Fruit fly (Drosophila melanogaster) whole organism, embryonic: ENCODE results near the gene CG9628.
A peak's percentile ranks its signal among the peaks of the same experiment; 100 is the strongest.

Experiments
- Bgb ChIP-seq: fragments of 200-800 bp; sonication (Bioruptor generic); IDR thresholded peaks from 2 replicates; pipeline ENCODE4 v1.3.6; 2022; ENCODE audit warnings: missing biosample characterization, missing genetic modification characterization; ENCODE audit not compliant: partially characterized antibody
- BtbVII ChIP-seq: fragments of 200-800 bp; sonication (Bioruptor generic); optimal IDR thresholded peaks from 3 replicates; lab custom pipeline; 2017; ENCODE audit warnings: missing biosample characterization, mild to moderate bottlenecking, missing genetic modification characterization
- CG11247 ChIP-seq: fragments of 200-800 bp; sonication (Bioruptor generic); IDR thresholded peaks from 2 replicates; pipeline ENCODE4 v1.3.6; 2022; ENCODE audit warnings: missing biosample characterization, missing genetic modification characterization
- CG11456 ChIP-seq: fragments of 200-800 bp; sonication (Bioruptor generic); IDR thresholded peaks from 3 replicates; pipeline ENCODE4 v1.3.6; 2022; ENCODE audit warnings: missing biosample characterization, missing genetic modification characterization
- CG11560 ChIP-seq: fragments of 200-800 bp; sonication (Bioruptor generic); IDR thresholded peaks from 3 replicates; pipeline ENCODE4 v1.3.6; 2022; ENCODE audit warnings: missing biosample characterization, missing genetic modification characterization
- CG12299 ChIP-seq: fragments of 200-800 bp; sonication (Bioruptor generic); optimal IDR thresholded peaks from 2 replicates; lab custom pipeline; 2018; ENCODE audit warnings: missing biosample characterization, mild to moderate bottlenecking, missing genetic modification characterization
- CG1233 ChIP-seq: fragments of 200-800 bp; sonication (Bioruptor generic); optimal IDR thresholded peaks from 4 replicates; lab custom pipeline; 2018; ENCODE audit warnings: missing biosample characterization, mild to moderate bottlenecking, missing genetic modification characterization
- CG14050 ChIP-seq: fragments of 200-800 bp; sonication (Bioruptor generic); IDR thresholded peaks from 3 replicates; pipeline ENCODE4 v1.3.6; 2022; ENCODE audit warnings: missing biosample characterization, missing genetic modification characterization
- CG16779 ChIP-seq: fragments of 200-800 bp; sonication (Bioruptor generic); IDR thresholded peaks from 2 replicates; pipeline ENCODE4 v1.3.6; 2022; ENCODE audit warnings: missing biosample characterization, missing genetic modification characterization
- CG17912 ChIP-seq: fragments of 200-800 bp; sonication (Bioruptor generic); optimal IDR thresholded peaks from 2 replicates; lab custom pipeline; 2018; ENCODE audit warnings: missing biosample characterization, mild to moderate bottlenecking, missing genetic modification characterization
- CG2712 ChIP-seq: fragments of 200-800 bp; optimal IDR thresholded peaks from 3 replicates; lab custom pipeline; 2019; ENCODE audit warnings: missing biosample characterization, mild to moderate bottlenecking, missing genetic modification characterization, moderate library complexity
- CG2875 ChIP-seq: fragments of 200-800 bp; sonication (Bioruptor generic); optimal IDR thresholded peaks from 2 replicates; lab custom pipeline; 2017; ENCODE audit warnings: missing biosample characterization, mild to moderate bottlenecking, missing genetic modification characterization, missing genetic modification reagents
- CG3281 ChIP-seq: fragments of 200-800 bp; sonication (Bioruptor generic); optimal IDR thresholded peaks from 3 replicates; lab custom pipeline; 2017; ENCODE audit warnings: missing biosample characterization, mild to moderate bottlenecking, missing genetic modification characterization
- CG6791 ChIP-seq: fragments of 200-800 bp; sonication (Bioruptor generic); IDR thresholded peaks from 3 replicates; pipeline ENCODE4 v1.3.6; 2022; ENCODE audit warnings: missing biosample characterization, missing genetic modification characterization; ENCODE audit not compliant: partially characterized antibody
- CG7372 ChIP-seq: fragments of 200-800 bp; sonication (Bioruptor generic); IDR thresholded peaks from 2 replicates; pipeline ENCODE4 v1.3.6; 2022; ENCODE audit warnings: missing biosample characterization, missing genetic modification characterization
- CG7839 ChIP-seq: fragments of 200-800 bp; sonication (Bioruptor generic); optimal IDR thresholded peaks from 3 replicates; lab custom pipeline; 2018; ENCODE audit warnings: missing biosample characterization, mild to moderate bottlenecking, missing genetic modification characterization, moderate library complexity
- CG8281 ChIP-seq: fragments of 200-800 bp; sonication (Bioruptor generic); optimal IDR thresholded peaks from 2 replicates; lab custom pipeline; 2018; ENCODE audit warnings: missing biosample characterization, mild to moderate bottlenecking, missing genetic modification characterization, moderate library complexity
- CG8924 ChIP-seq: fragments of 200-800 bp; optimal IDR thresholded peaks from 3 replicates; lab custom pipeline; 2019; ENCODE audit warnings: missing biosample characterization, mild to moderate bottlenecking, missing genetic modification characterization, moderate library complexity
- CG9215 ChIP-seq: fragments of 200-800 bp; sonication (Bioruptor generic); IDR thresholded peaks from 2 replicates; pipeline ENCODE4 v1.3.6; 2022; ENCODE audit warnings: missing biosample characterization, missing genetic modification characterization
- CTCF ChIP-seq: fragments of 200-800 bp; sonication (Bioruptor generic); optimal IDR thresholded peaks from 2 replicates; lab custom pipeline; 2017; ENCODE audit warnings: missing biosample characterization, mild to moderate bottlenecking, missing genetic modification characterization, moderate library complexity
- Chrac-16 ChIP-seq: fragments of 200-800 bp; sonication (Bioruptor generic); optimal IDR thresholded peaks from 3 replicates; lab custom pipeline; 2016; ENCODE audit warnings: missing biosample characterization, missing genetic modification characterization
- Drgx ChIP-seq: fragments of 200-800 bp; sonication (Bioruptor generic); IDR thresholded peaks from 2 replicates; pipeline ENCODE4 v1.3.6; 2022; ENCODE audit warnings: missing biosample characterization, missing genetic modification characterization
- HHEX ChIP-seq: fragments of 200-800 bp; sonication (Bioruptor generic); optimal IDR thresholded peaks from 3 replicates; lab custom pipeline; 2017; ENCODE audit warnings: missing biosample characterization, mild to moderate bottlenecking, missing genetic modification characterization, missing genetic modification reagents
- MBD-R2 ChIP-seq: fragments of 200-800 bp; sonication (Bioruptor generic); IDR thresholded peaks from 2 replicates; pipeline ENCODE4 v1.3.6; 2022; ENCODE audit warnings: missing biosample characterization, missing genetic modification characterization
- Med ChIP-seq: fragments of 200-800 bp; sonication (Bioruptor generic); peaks from one replicate; lab custom pipeline; 2016; ENCODE audit warnings: missing biosample characterization, missing genetic modification characterization, mild to moderate bottlenecking, inconsistent platforms, moderate library complexity
- Rx ChIP-seq: fragments of 200-800 bp; sonication (Bioruptor generic); IDR thresholded peaks from 2 replicates; pipeline ENCODE4 v1.3.6; 2022; ENCODE audit warnings: missing biosample characterization, missing genetic modification characterization
- Sox100B ChIP-seq: fragments of 200-800 bp; sonication (Bioruptor generic); optimal IDR thresholded peaks from 3 replicates; lab custom pipeline; 2018; ENCODE audit warnings: missing biosample characterization, mild to moderate bottlenecking, missing genetic modification characterization
- Xbp1 ChIP-seq: fragments of 200-800 bp; sonication (Bioruptor generic); optimal IDR thresholded peaks from 3 replicates; lab custom pipeline; 2016; ENCODE audit warnings: missing biosample characterization, mild to moderate bottlenecking, missing genetic modification characterization
- Xrp1 ChIP-seq: fragments of 200-800 bp; sonication (Bioruptor generic); IDR thresholded peaks from 2 replicates; pipeline ENCODE4 v1.3.6; 2022; ENCODE audit warnings: missing biosample characterization, missing genetic modification characterization
- ac ChIP-seq: fragments of 200-800 bp; sonication (Bioruptor generic); optimal IDR thresholded peaks from 3 replicates; lab custom pipeline; 2017; ENCODE audit warnings: missing biosample characterization, mild to moderate bottlenecking, missing genetic modification characterization
- ase ChIP-seq: fragments of 200-800 bp; sonication (Bioruptor generic); IDR thresholded peaks from 3 replicates; pipeline ENCODE4 v1.3.6; 2022; ENCODE audit warnings: missing biosample characterization, missing genetic modification characterization
- bab2 ChIP-seq: fragments of 200-800 bp; sonication (Bioruptor generic); optimal IDR thresholded peaks from 2 replicates; lab custom pipeline; 2016; ENCODE audit warnings: missing biosample characterization, missing genetic modification characterization
- bbx ChIP-seq: fragments of 200-800 bp; sonication (Bioruptor generic); IDR thresholded peaks from 2 replicates; pipeline ENCODE4 v1.3.6; 2022; ENCODE audit warnings: missing biosample characterization, missing genetic modification characterization; ENCODE audit not compliant: partially characterized antibody
- dmrt99B ChIP-seq: fragments of 200-800 bp; sonication (Bioruptor generic); optimal IDR thresholded peaks from 2 replicates; lab custom pipeline; 2018; ENCODE audit warnings: missing biosample characterization, mild to moderate bottlenecking, missing genetic modification characterization, moderate library complexity
- dpn ChIP-seq, 2 experiments: fragments of 200-800 bp; sonication (Bioruptor generic); optimal IDR thresholded peaks; 3 replicates each; lab custom pipeline; 2016; ENCODE audit warnings: missing biosample characterization in 2 of 2, missing genetic modification characterization in 2 of 2
- fu2 ChIP-seq: fragments of 200-800 bp; sonication (Bioruptor generic); optimal IDR thresholded peaks from 2 replicates; lab custom pipeline; 2016; ENCODE audit warnings: missing biosample characterization, missing genetic modification characterization
- ind ChIP-seq: fragments of 200-800 bp; sonication (Bioruptor generic); optimal IDR thresholded peaks from 3 replicates; lab custom pipeline; 2016; ENCODE audit warnings: missing biosample characterization, missing genetic modification characterization
- inv ChIP-seq: fragments of 200-800 bp; sonication (Bioruptor generic); IDR thresholded peaks from 2 replicates; pipeline ENCODE4 v1.3.6; 2022; ENCODE audit warnings: missing biosample characterization, missing genetic modification characterization; ENCODE audit not compliant: partially characterized antibody
- lilli ChIP-seq: fragments of 200-800 bp; sonication (Bioruptor generic); optimal IDR thresholded peaks from 3 replicates; lab custom pipeline; 2016; ENCODE audit warnings: missing biosample characterization, missing genetic modification characterization
- nau ChIP-seq: fragments of 200-800 bp; sonication (Bioruptor generic); optimal IDR thresholded peaks from 3 replicates; lab custom pipeline; 2017; ENCODE audit warnings: missing biosample characterization, mild to moderate bottlenecking, missing genetic modification characterization, missing genetic modification reagents
- nom ChIP-seq: fragments of 200-800 bp; sonication (Bioruptor generic); optimal IDR thresholded peaks from 2 replicates; lab custom pipeline; 2017; ENCODE audit warnings: missing biosample characterization, missing genetic modification characterization, mild to moderate bottlenecking, moderate library complexity, missing genetic modification reagents
- oc ChIP-seq: fragments of 200-800 bp; sonication (Bioruptor generic); optimal IDR thresholded peaks from 2 replicates; lab custom pipeline; 2018; ENCODE audit warnings: missing biosample characterization, mild to moderate bottlenecking, missing genetic modification characterization, moderate library complexity
- pb ChIP-seq: fragments of 200-800 bp; sonication (Bioruptor generic); optimal IDR thresholded peaks from 3 replicates; lab custom pipeline; 2016; ENCODE audit warnings: missing biosample characterization, missing genetic modification characterization
- sr ChIP-seq: fragments of 200-800 bp; sonication (Bioruptor generic); IDR thresholded peaks from 3 replicates; pipeline ENCODE4 v1.3.6; 2022; ENCODE audit warnings: missing biosample characterization, missing genetic modification characterization
- stc ChIP-seq: fragments of 200-800 bp; sonication (Bioruptor generic); IDR thresholded peaks from 2 replicates; pipeline ENCODE4 v1.3.6; 2022; ENCODE audit warnings: missing biosample characterization, missing genetic modification characterization
- stwl ChIP-seq: fragments of 200-800 bp; sonication (Bioruptor generic); optimal IDR thresholded peaks from 3 replicates; lab custom pipeline; 2018; ENCODE audit warnings: missing biosample characterization, mild to moderate bottlenecking, missing genetic modification characterization, moderate library complexity
- tap ChIP-seq: fragments of 200-800 bp; optimal IDR thresholded peaks from 3 replicates; lab custom pipeline; 2019; ENCODE audit warnings: missing biosample characterization, mild to moderate bottlenecking, missing genetic modification characterization, moderate library complexity
- tna ChIP-seq: fragments of 200-800 bp; sonication (Bioruptor generic); IDR thresholded peaks from 2 replicates; pipeline ENCODE4 v1.3.6; 2022; ENCODE audit warnings: missing biosample characterization, missing genetic modification characterization; ENCODE audit not compliant: partially characterized antibody
- toy ChIP-seq: fragments of 200-800 bp; sonication (Bioruptor generic); IDR thresholded peaks from 2 replicates; pipeline ENCODE4 v1.3.6; 2022; ENCODE audit warnings: missing biosample characterization, missing genetic modification characterization
- tup ChIP-seq: fragments of 200-800 bp; sonication (Bioruptor generic); optimal IDR thresholded peaks from 2 replicates; lab custom pipeline; 2016; ENCODE audit warnings: missing biosample characterization, mild to moderate bottlenecking, missing genetic modification characterization, moderate library complexity
- unc-4 ChIP-seq: fragments of 200-800 bp; sonication (Bioruptor generic); IDR thresholded peaks from 2 replicates; pipeline ENCODE4 v1.3.6; 2022; ENCODE audit warnings: missing biosample characterization, missing genetic modification characterization; ENCODE audit not compliant: partially characterized antibody

CG9628 gene

dm6 chr3L:14622457-14622899, at the start of gene CG9628:
Gene CG9628 (plus strand): TSS chr3L:14622796.
- TF ChIP-seq oc: peak; percentile 25
- TF ChIP-seq sr (GFP tag; lab: Robert Waterston, UW): no peak
- TF ChIP-seq CG11247: no peak
- peak; percentile 37 for TF ChIP-seq ind (GFP tag; lab: Kevin White, UChicago)
- TF ChIP-seq stwl (tag; lab: Kevin White, UChicago): no peak
- no peak for TF ChIP-seq pb (GFP tag; lab: Kevin White, UChicago)
- no peak for TF ChIP-seq tna (GFP tag; lab: Robert Waterston, UW)
- peak; percentile 42 for TF ChIP-seq CG3281 (GFP tag; lab: Kevin White, UChicago)
- TF ChIP-seq CG7372: no peak
- TF ChIP-seq unc-4: peak; percentile 38; the same call in 1 of the 2 replicates
- no peak for TF ChIP-seq CG11456
- TF ChIP-seq CG6791 (GFP tag; lab: Robert Waterston, UW): no peak
- TF ChIP-seq inv (GFP tag; lab: Robert Waterston, UW): no peak
- no peak for TF ChIP-seq Bgb (GFP tag; lab: Robert Waterston, UW)
- no peak for TF ChIP-seq bab2 (GFP tag; lab: Kevin White, UChicago)
- no peak for TF ChIP-seq CG8281 (tag; lab: Kevin White, UChicago)
- TF ChIP-seq dmrt99B (tag; lab: Kevin White, UChicago): peak; percentile 15
- TF ChIP-seq toy (GFP tag; lab: Robert Waterston, UW): no peak
- TF ChIP-seq CG1233 (GFP tag; lab: Kevin White, UChicago): peak; percentile 29
- no peak for TF ChIP-seq CG2875 (GFP tag; lab: Kevin White, UChicago)
- no peak for TF ChIP-seq CG11560 (tag; lab: Robert Waterston, UW)
- TF ChIP-seq CG16779 (GFP tag; lab: Robert Waterston, UW): no peak
- TF ChIP-seq CG2712 (tag; lab: Kevin White, UChicago): peak; percentile 36
- TF ChIP-seq Rx (GFP tag; lab: Robert Waterston, UW): no peak
- no peak for TF ChIP-seq ac (GFP tag; lab: Kevin White, UChicago)
- peak; percentile 9; the same call in 1 of the 2 replicates for TF ChIP-seq bbx (GFP tag; lab: Robert Waterston, UW)
- peak; percentile 58 for TF ChIP-seq CTCF (GFP tag; lab: Kevin White, UChicago)
- TF ChIP-seq Sox100B (GFP tag; lab: Kevin White, UChicago): peak; percentile 23
- TF ChIP-seq tup (GFP tag; lab: Kevin White, UChicago): no peak
- peak; percentile 46; the same call in 1 of the 2 replicates for TF ChIP-seq Xrp1 (GFP tag; lab: Robert Waterston, UW)
- TF ChIP-seq tap (tag; lab: Kevin White, UChicago): peak; percentile 38
- no peak for TF ChIP-seq Chrac-16 (GFP tag; lab: Kevin White, UChicago)
- TF ChIP-seq ase (GFP tag; lab: Robert Waterston, UW): no peak
- no peak for TF ChIP-seq Xbp1 (GFP tag; lab: Kevin White, UChicago)
- TF ChIP-seq MBD-R2 (GFP tag; lab: Robert Waterston, UW): no peak
- TF ChIP-seq BtbVII (GFP tag; lab: Kevin White, UChicago): peak; percentile 55
- TF ChIP-seq CG9215: no peak
- peak; percentile 40 for TF ChIP-seq lilli (GFP tag; lab: Kevin White, UChicago)
- no peak for TF ChIP-seq fu2
- no peak for TF ChIP-seq CG17912 (GFP tag; lab: Kevin White, UChicago)
- no peak; the same call in 2 of the 3 replicates for TF ChIP-seq CG14050
- peak; percentile 21 for TF ChIP-seq nom (GFP tag; lab: Kevin White, UChicago)
- no peak for TF ChIP-seq CG7839 (tag; lab: Kevin White, UChicago)
- TF ChIP-seq Med: peak; percentile 84
- TF ChIP-seq nau (GFP tag; lab: Kevin White, UChicago): peak; percentile 46
- no peak for TF ChIP-seq CG12299 (tag; lab: Kevin White, UChicago)
- peak; percentile 14; the same call in 1 of the 2 replicates for TF ChIP-seq stc (GFP tag; lab: Robert Waterston, UW)
- no peak for TF ChIP-seq CG8924 (tag; lab: Kevin White, UChicago)
- peak; percentile 30; the same call in 1 of the 2 replicates for TF ChIP-seq Drgx (GFP tag; lab: Robert Waterston, UW)
- peak; percentile 40 for TF ChIP-seq HHEX (GFP tag; lab: Kevin White, UChicago)
- TF ChIP-seq dpn (GFP tag; optimal IDR thresholded peaks at IDR 0.05; lab: Kevin White, UChicago): no peak
